Fruit fly (Drosophila melanogaster) whole organism, embryonic: Measurements from ENCODE around the gene CG14195.

Experiments
- Atf-2 ChIP-seq: fragments of 200-800 bp; sonication (Bioruptor generic); optimal IDR thresholded peaks from 2 replicates; lab custom pipeline; 2016; ENCODE audit warnings: missing biosample characterization, missing genetic modification characterization
- CG10979 ChIP-seq: fragments of 200-800 bp; sonication (Bioruptor generic); optimal IDR thresholded peaks from 2 replicates; lab custom pipeline; 2018; ENCODE audit warnings: missing biosample characterization, mild to moderate bottlenecking, missing genetic modification characterization, moderate library complexity
- CG12155 ChIP-seq: fragments of 200-800 bp; sonication (Bioruptor generic); optimal IDR thresholded peaks from 3 replicates; lab custom pipeline; 2016; ENCODE audit warnings: missing biosample characterization, missing genetic modification characterization
- CG12769 ChIP-seq: fragments of 200-800 bp; sonication (Bioruptor generic); optimal IDR thresholded peaks from 2 replicates; lab custom pipeline; 2019; ENCODE audit warnings: missing biosample characterization, mild to moderate bottlenecking, missing genetic modification characterization, moderate library complexity
- CG14014 ChIP-seq: fragments of 200-800 bp; sonication (Bioruptor generic); IDR thresholded peaks from 2 replicates; pipeline ENCODE4 v1.3.6; 2022; ENCODE audit warnings: missing biosample characterization, missing genetic modification characterization
- CG1602 ChIP-seq: fragments of 200-800 bp; sonication (Bioruptor generic); optimal IDR thresholded peaks from 3 replicates; lab custom pipeline; 2016; ENCODE audit warnings: missing biosample characterization, missing genetic modification characterization
- CG17328 ChIP-seq: fragments of 200-800 bp; sonication (Bioruptor generic); IDR thresholded peaks from 2 replicates; pipeline ENCODE4 v1.3.6; 2022; ENCODE audit warnings: missing biosample characterization, missing genetic modification characterization
- CG2120 ChIP-seq: fragments of 200-800 bp; sonication (Bioruptor generic); optimal IDR thresholded peaks from 3 replicates; lab custom pipeline; 2016; ENCODE audit warnings: missing biosample characterization, missing genetic modification characterization
- CG30403 ChIP-seq: fragments of 200-800 bp; sonication (Bioruptor generic); optimal IDR thresholded peaks from 3 replicates; lab custom pipeline; 2016; ENCODE audit warnings: missing biosample characterization, missing genetic modification characterization
- CG31365 ChIP-seq: fragments of 200-800 bp; sonication (Bioruptor generic); optimal IDR thresholded peaks from 2 replicates; lab custom pipeline; 2018; ENCODE audit warnings: missing biosample characterization, mild to moderate bottlenecking, missing genetic modification characterization
- CG34422 ChIP-seq: fragments of 200-800 bp; sonication (Bioruptor generic); IDR thresholded peaks from 3 replicates; pipeline ENCODE4 v1.3.6; 2022; ENCODE audit warnings: missing biosample characterization, missing genetic modification characterization
- CG4424 ChIP-seq: fragments of 200-800 bp; sonication (Bioruptor generic); optimal IDR thresholded peaks from 3 replicates; lab custom pipeline; 2016; ENCODE audit warnings: missing biosample characterization, missing genetic modification characterization
- CG4820 ChIP-seq: fragments of 200-800 bp; sonication (Bioruptor generic); optimal IDR thresholded peaks from 3 replicates; lab custom pipeline; 2016; ENCODE audit warnings: missing biosample characterization, missing genetic modification characterization
- CG8478 ChIP-seq: fragments of >200 bp; optimal IDR thresholded peaks from 2 replicates; lab custom pipeline; 2018
- CG9932 ChIP-seq: fragments of 200-800 bp; sonication (Bioruptor generic); IDR thresholded peaks from 2 replicates; pipeline ENCODE4 v1.3.6; 2022; ENCODE audit warnings: missing biosample characterization, missing genetic modification characterization
- CHES-1-like ChIP-seq: fragments of 200-800 bp; sonication (Bioruptor generic); optimal IDR thresholded peaks from 2 replicates; lab custom pipeline; 2016; ENCODE audit warnings: missing biosample characterization, missing genetic modification characterization
- Deaf1 ChIP-seq: fragments of 200-800 bp; optimal IDR thresholded peaks from 3 replicates; lab custom pipeline; 2019; ENCODE audit warnings: missing biosample characterization, mild to moderate bottlenecking, missing genetic modification characterization, moderate library complexity
- HLH4C ChIP-seq: fragments of 200-800 bp; sonication (Bioruptor generic); IDR thresholded peaks from 3 replicates; pipeline ENCODE4 v1.3.6; 2022; ENCODE audit warnings: missing biosample characterization, missing genetic modification characterization; ENCODE audit not compliant: partially characterized antibody
- Hey ChIP-seq: fragments of 200-800 bp; sonication (Bioruptor generic); optimal IDR thresholded peaks from 3 replicates; lab custom pipeline; 2018; ENCODE audit warnings: missing biosample characterization, mild to moderate bottlenecking, missing genetic modification characterization
- HmgZ ChIP-seq: fragments of 200-800 bp; sonication (Bioruptor generic); optimal IDR thresholded peaks from 2 replicates; lab custom pipeline; 2018; ENCODE audit warnings: missing biosample characterization, mild to moderate bottlenecking, missing genetic modification characterization
- MTF-1 ChIP-seq: fragments of 200-800 bp; sonication (Bioruptor generic); optimal IDR thresholded peaks from 2 replicates; lab custom pipeline; 2018; ENCODE audit warnings: missing biosample characterization, mild to moderate bottlenecking, missing genetic modification characterization, borderline replicate concordance
- Max ChIP-seq: fragments of 200-800 bp; sonication (Bioruptor generic); optimal IDR thresholded peaks from 2 replicates; lab custom pipeline; 2016; ENCODE audit warnings: missing biosample characterization, mild to moderate bottlenecking, missing genetic modification characterization
- Nf-YB ChIP-seq: fragments of 200-800 bp; sonication (Bioruptor generic); optimal IDR thresholded peaks from 3 replicates; lab custom pipeline; 2019; ENCODE audit warnings: missing biosample characterization, mild to moderate bottlenecking, missing genetic modification characterization, moderate library complexity
- Pdp1 ChIP-seq, 2 experiments: fragments of 200-800 bp; sonication (Bioruptor generic); optimal IDR thresholded peaks; 3 replicates each; lab custom pipeline; 2016; ENCODE audit warnings: missing biosample characterization in 2 of 2, missing genetic modification characterization in 2 of 2, mild to moderate bottlenecking in 1 of 2, moderate library complexity in 1 of 2
- Sox100B ChIP-seq: fragments of 200-800 bp; sonication (Bioruptor generic); optimal IDR thresholded peaks from 3 replicates; lab custom pipeline; 2018; ENCODE audit warnings: missing biosample characterization, mild to moderate bottlenecking, missing genetic modification characterization
- Ssrp ChIP-seq: fragments of 200-800 bp; sonication (Bioruptor generic); optimal IDR thresholded peaks from 2 replicates; lab custom pipeline; 2018; ENCODE audit warnings: missing biosample characterization, mild to moderate bottlenecking, missing genetic modification characterization, moderate library complexity
- Vsx1 ChIP-seq: fragments of 200-800 bp; sonication (Bioruptor generic); optimal IDR thresholded peaks from 2 replicates; lab custom pipeline; 2017; ENCODE audit warnings: missing biosample characterization, mild to moderate bottlenecking, missing genetic modification characterization, missing genetic modification reagents
- ap ChIP-seq: fragments of 200-800 bp; sonication (Bioruptor generic); IDR thresholded peaks from 2 replicates; pipeline ENCODE4 v1.3.6; 2022; ENCODE audit warnings: missing biosample characterization, missing genetic modification characterization
- bab2 ChIP-seq: fragments of 200-800 bp; sonication (Bioruptor generic); optimal IDR thresholded peaks from 2 replicates; lab custom pipeline; 2016; ENCODE audit warnings: missing biosample characterization, missing genetic modification characterization
- bbx ChIP-seq: fragments of 200-800 bp; sonication (Bioruptor generic); IDR thresholded peaks from 2 replicates; pipeline ENCODE4 v1.3.6; 2022; ENCODE audit warnings: missing biosample characterization, missing genetic modification characterization; ENCODE audit not compliant: partially characterized antibody
- bigmax ChIP-seq: fragments of 200-800 bp; sonication (Bioruptor generic); optimal IDR thresholded peaks from 2 replicates; lab custom pipeline; 2018; ENCODE audit warnings: missing biosample characterization, mild to moderate bottlenecking, missing genetic modification characterization
- cad ChIP-seq: fragments of >200 bp; optimal IDR thresholded peaks from 2 replicates; lab custom pipeline; 2017; ENCODE audit warnings: missing biosample characterization, missing genetic modification characterization
- caup ChIP-seq: fragments of 200-800 bp; sonication (Bioruptor generic); optimal IDR thresholded peaks from 3 replicates; lab custom pipeline; 2017; ENCODE audit warnings: missing biosample characterization, mild to moderate bottlenecking, missing genetic modification characterization, moderate library complexity; ENCODE audit not compliant: severe bottlenecking
- chinmo ChIP-seq: fragments of 200-800 bp; sonication (Bioruptor generic); IDR thresholded peaks from 4 replicates; pipeline ENCODE4 v1.3.6; 2022; ENCODE audit warnings: missing biosample characterization, missing genetic modification characterization; ENCODE audit not compliant: partially characterized antibody
- dpn ChIP-seq, 2 experiments: fragments of 200-800 bp; sonication (Bioruptor generic); optimal IDR thresholded peaks; 3 replicates each; lab custom pipeline; 2016; ENCODE audit warnings: missing biosample characterization in 2 of 2, missing genetic modification characterization in 2 of 2
- fd3F ChIP-seq: fragments of 200-800 bp; sonication (Bioruptor generic); optimal IDR thresholded peaks from 2 replicates; lab custom pipeline; 2018; ENCODE audit warnings: missing biosample characterization, mild to moderate bottlenecking, missing genetic modification characterization, moderate library complexity
- fd96Cb ChIP-seq: fragments of 200-800 bp; sonication (Bioruptor generic); optimal IDR thresholded peaks from 2 replicates; lab custom pipeline; 2018; ENCODE audit warnings: missing biosample characterization, mild to moderate bottlenecking, missing genetic modification characterization, moderate library complexity
- inv ChIP-seq: fragments of 200-800 bp; sonication (Bioruptor generic); IDR thresholded peaks from 2 replicates; pipeline ENCODE4 v1.3.6; 2022; ENCODE audit warnings: missing biosample characterization, missing genetic modification characterization; ENCODE audit not compliant: partially characterized antibody
- jumu ChIP-seq: fragments of 200-800 bp; sonication (Bioruptor generic); optimal IDR thresholded peaks from 3 replicates; lab custom pipeline; 2016; ENCODE audit warnings: missing biosample characterization, missing genetic modification characterization
- klu ChIP-seq: fragments of 200-800 bp; sonication (Bioruptor generic); IDR thresholded peaks from 2 replicates; pipeline ENCODE4 v1.3.6; 2022; ENCODE audit warnings: missing biosample characterization, missing genetic modification characterization
- mld ChIP-seq: fragments of 200-800 bp; sonication (Bioruptor generic); IDR thresholded peaks from 3 replicates; pipeline ENCODE4 v1.3.6; 2022; ENCODE audit warnings: missing biosample characterization, missing genetic modification characterization; ENCODE audit not compliant: partially characterized antibody
- pfk ChIP-seq: fragments of 200-800 bp; sonication (Bioruptor generic); optimal IDR thresholded peaks from 2 replicates; lab custom pipeline; 2018; ENCODE audit warnings: missing biosample characterization, mild to moderate bottlenecking, missing genetic modification characterization, moderate library complexity
- phol ChIP-seq: fragments of 200-800 bp; sonication (Bioruptor generic); optimal IDR thresholded peaks from 3 replicates; lab custom pipeline; 2018; ENCODE audit warnings: missing biosample characterization, mild to moderate bottlenecking, missing genetic modification characterization, moderate library complexity
- slbo ChIP-seq: fragments of 200-800 bp; sonication (Bioruptor generic); IDR thresholded peaks from 2 replicates; pipeline ENCODE4 v1.3.6; 2022; ENCODE audit warnings: missing biosample characterization, missing genetic modification characterization
- slp2 ChIP-seq: fragments of 200-800 bp; sonication (Bioruptor generic); optimal IDR thresholded peaks from 2 replicates; lab custom pipeline; 2016; ENCODE audit warnings: missing biosample characterization, missing genetic modification characterization
- sob ChIP-seq: fragments of 200-800 bp; sonication (Bioruptor generic); IDR thresholded peaks from 2 replicates; pipeline ENCODE4 v1.3.6; 2022; ENCODE audit warnings: missing biosample characterization, missing genetic modification characterization
- tap ChIP-seq: fragments of 200-800 bp; optimal IDR thresholded peaks from 3 replicates; lab custom pipeline; 2019; ENCODE audit warnings: missing biosample characterization, mild to moderate bottlenecking, missing genetic modification characterization, moderate library complexity
- tgo ChIP-seq: fragments of 200-800 bp; sonication (Bioruptor generic); IDR thresholded peaks from 3 replicates; pipeline ENCODE4 v1.3.6; 2022; ENCODE audit warnings: missing biosample characterization, missing genetic modification characterization
- tll ChIP-seq, 2 experiments: fragments of 200-800 bp in 1 of 2; fragments of >200 bp in 1 of 2; sonication (Bioruptor generic) in 1 of 2; optimal IDR thresholded peaks; 2 replicates each; lab custom pipeline; 2017 to 2019; ENCODE audit warnings: missing biosample characterization in 2 of 2, missing genetic modification characterization in 2 of 2, mild to moderate bottlenecking in 1 of 2, moderate library complexity in 1 of 2
- tna ChIP-seq: fragments of 200-800 bp; sonication (Bioruptor generic); IDR thresholded peaks from 2 replicates; pipeline ENCODE4 v1.3.6; 2022; ENCODE audit warnings: missing biosample characterization, missing genetic modification characterization; ENCODE audit not compliant: partially characterized antibody

The CG14195 gene

DNA sequence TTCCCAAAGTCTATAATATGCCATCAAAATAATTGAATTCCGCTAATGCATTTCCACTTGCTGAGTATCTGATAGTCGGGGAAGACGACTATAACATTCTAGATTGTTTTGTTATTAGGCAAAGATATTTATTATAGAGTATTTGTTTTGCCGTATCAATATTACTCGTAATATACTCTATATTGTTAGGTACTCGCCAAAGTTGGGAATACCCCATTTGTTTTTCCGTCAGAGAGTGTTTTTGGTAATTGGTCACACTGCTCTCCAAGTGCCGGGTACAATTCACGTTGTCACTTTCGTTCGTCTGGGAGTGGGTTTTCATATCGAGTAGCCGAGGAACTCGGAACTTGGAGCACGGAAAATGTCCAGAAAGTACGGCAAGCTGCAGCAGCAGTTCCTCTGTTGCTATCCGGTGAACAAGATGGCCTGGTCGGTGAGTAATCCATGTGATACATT, 31.5 kb upstream of the CG14195 start, which contains the start of gene CG7889 (continued):
- peak; percentile 27 for TF ChIP-seq CG2120 (GFP tag; lab: Kevin White, UChicago)
- TF ChIP-seq CG9932 (GFP tag; lab: Robert Waterston, UW) = peak; percentile 28; the same call in 1 of the 2 replicates
- peak; percentile 9 for TF ChIP-seq tap (tag; lab: Kevin White, UChicago)
- peak; percentile 53; the same call in 1 of the 2 replicates for TF ChIP-seq slbo (GFP tag; lab: Robert Waterston, UW)
- TF ChIP-seq pfk = no peak
- TF ChIP-seq CG8478 (lab: Kevin White, UChicago) = no peak
- TF ChIP-seq Nf-YB (GFP tag; lab: Kevin White, UChicago) = no peak
- TF ChIP-seq Pdp1 (GFP tag; optimal IDR thresholded peaks at IDR 0.05; lab: Kevin White, UChicago) = peak in 1 of 2 experiments; percentile 41
- TF ChIP-seq CG10979 (tag; lab: Kevin White, UChicago) = peak; percentile 10
- peak; percentile 40 for TF ChIP-seq phol
- peak; percentile 31; the same call in 1 of the 3 replicates for TF ChIP-seq CG34422 (GFP tag; lab: Robert Waterston, UW)
- no peak for TF ChIP-seq CG31365
- TF ChIP-seq Atf-2 (GFP tag; lab: Kevin White, UChicago) = no peak
- TF ChIP-seq Deaf1 (tag; lab: Kevin White, UChicago) = no peak
- no peak for TF ChIP-seq chinmo
- TF ChIP-seq cad = no peak
- peak; percentile 26; the same call in 1 of the 2 replicates for TF ChIP-seq CG14014 (GFP tag; lab: Robert Waterston, UW)
- TF ChIP-seq CG30403 = peak; percentile 6
- TF ChIP-seq bbx (GFP tag; lab: Robert Waterston, UW) = no peak
- TF ChIP-seq CG1602 (GFP tag; lab: Kevin White, UChicago) = no peak
- peak; percentile 20 for TF ChIP-seq bab2 (GFP tag; lab: Kevin White, UChicago)
- TF ChIP-seq CHES-1-like = no peak
- TF ChIP-seq jumu (GFP tag; lab: Kevin White, UChicago) = peak; percentile 15
- no peak for TF ChIP-seq dpn (GFP tag; optimal IDR thresholded peaks at IDR 0.05; lab: Kevin White, UChicago)
- peak; percentile 12 for TF ChIP-seq HmgZ
- no peak for TF ChIP-seq HLH4C (GFP tag; lab: Robert Waterston, UW)
- no peak for TF ChIP-seq Vsx1 (GFP tag; lab: Kevin White, UChicago)
- TF ChIP-seq CG17328 = no peak
- no peak for TF ChIP-seq mld (GFP tag; lab: Robert Waterston, UW)
- TF ChIP-seq bigmax = no peak
- TF ChIP-seq fd3F = no peak
- no peak for TF ChIP-seq Ssrp (tag; lab: Kevin White, UChicago)
- TF ChIP-seq ap = 0 out of 2 replicates have a peak, but pooled peaks have one; percentile 14
- peak; percentile 16 for TF ChIP-seq CG12769 (tag; lab: Kevin White, UChicago)
- TF ChIP-seq tna (GFP tag; lab: Robert Waterston, UW) = no peak
- TF ChIP-seq CG4820 (GFP tag; lab: Kevin White, UChicago) = peak; percentile 27
- peak; percentile 58 for TF ChIP-seq CG4424 (GFP tag; lab: Kevin White, UChicago)
- TF ChIP-seq fd96Cb (tag; lab: Kevin White, UChicago) = peak; percentile 11
- TF ChIP-seq inv = no peak
- TF ChIP-seq tgo (GFP tag; lab: Robert Waterston, UW) = no peak
- no peak for TF ChIP-seq MTF-1
- TF ChIP-seq CG12155 (GFP tag; lab: Kevin White, UChicago) = peak; percentile 47
- no peak for TF ChIP-seq slp2 (GFP tag; lab: Kevin White, UChicago)
- no peak for TF ChIP-seq Hey (tag; lab: Kevin White, UChicago)
- TF ChIP-seq sob = peak; percentile 34; the same call in 1 of the 2 replicates
- TF ChIP-seq caup (GFP tag; lab: Kevin White, UChicago) = no peak
- TF ChIP-seq tll (GFP tag; optimal IDR thresholded peaks at IDR 0.05; lab: Kevin White, UChicago) = no peak
- peak; percentile 34 for TF ChIP-seq Sox100B (GFP tag; lab: Kevin White, UChicago)
- TF ChIP-seq klu (GFP tag; lab: Robert Waterston, UW) = peak; percentile 6; the same call in 1 of the 2 replicates
- peak; percentile 39 for TF ChIP-seq Max (GFP tag; lab: Kevin White, UChicago)
